Fruit fly (Drosophila melanogaster) whole organism, embryonic: ENCODE results near the gene CG10164.
A peak's percentile ranks its signal among the peaks of the same experiment; 100 is the strongest.

Source experiments
- Atf3 ChIP-seq: fragments of 200-800 bp; sonication (Bioruptor generic); optimal IDR thresholded peaks from 3 replicates; lab custom pipeline; 2016; ENCODE audit warnings: missing biosample characterization, missing genetic modification characterization
- Awh ChIP-seq: fragments of 200-800 bp; sonication (Bioruptor generic); IDR thresholded peaks from 2 replicates; pipeline ENCODE4, ENCODE4 v1.3.6; 2022; ENCODE audit warnings: missing biosample characterization, missing genetic modification characterization
- CG11504 ChIP-seq: fragments of 200-800 bp; sonication (Bioruptor generic); optimal IDR thresholded peaks from 3 replicates; lab custom pipeline; 2019; ENCODE audit warnings: missing biosample characterization, mild to moderate bottlenecking, missing genetic modification characterization, moderate library complexity
- CG12104 ChIP-seq: fragments of 200-800 bp; sonication (Bioruptor generic); optimal IDR thresholded peaks from 3 replicates; lab custom pipeline; 2016; ENCODE audit warnings: missing biosample characterization, missing genetic modification characterization
- CG12299 ChIP-seq: fragments of 200-800 bp; sonication (Bioruptor generic); optimal IDR thresholded peaks from 2 replicates; lab custom pipeline; 2018; ENCODE audit warnings: missing biosample characterization, mild to moderate bottlenecking, missing genetic modification characterization
- CG12769 ChIP-seq: fragments of 200-800 bp; sonication (Bioruptor generic); optimal IDR thresholded peaks from 2 replicates; lab custom pipeline; 2019; ENCODE audit warnings: missing biosample characterization, mild to moderate bottlenecking, missing genetic modification characterization, moderate library complexity
- CG13624 ChIP-seq: fragments of 200-800 bp; sonication (Bioruptor generic); optimal IDR thresholded peaks from 2 replicates; lab custom pipeline; 2016; ENCODE audit warnings: missing biosample characterization, missing genetic modification characterization
- CG15696 ChIP-seq: fragments of 200-800 bp; sonication (Bioruptor generic); optimal IDR thresholded peaks from 2 replicates; lab custom pipeline; 2019; ENCODE audit warnings: missing biosample characterization, mild to moderate bottlenecking, missing genetic modification characterization, moderate library complexity
- CG16863 ChIP-seq: fragments of 200-800 bp; sonication (Bioruptor generic); optimal IDR thresholded peaks from 3 replicates; lab custom pipeline; 2016; ENCODE audit warnings: missing biosample characterization, missing genetic modification characterization
- CG17359 ChIP-seq: fragments of 200-800 bp; sonication (Bioruptor generic); optimal IDR thresholded peaks from 3 replicates; lab custom pipeline; 2018; ENCODE audit warnings: missing biosample characterization, mild to moderate bottlenecking, missing genetic modification characterization, moderate library complexity
- CG18476 ChIP-seq: fragments of 200-800 bp; sonication (Bioruptor generic); optimal IDR thresholded peaks from 2 replicates; lab custom pipeline; 2016; ENCODE audit warnings: missing biosample characterization, mild to moderate bottlenecking, missing genetic modification characterization
- CG2129 ChIP-seq: fragments of 200-800 bp; sonication (Bioruptor generic); IDR thresholded peaks from 2 replicates; pipeline ENCODE4 v1.3.6; 2022; ENCODE audit warnings: missing biosample characterization, missing genetic modification characterization; ENCODE audit not compliant: partially characterized antibody
- CG42726 ChIP-seq: fragments of 200-800 bp; sonication (Bioruptor generic); IDR thresholded peaks from 2 replicates; pipeline ENCODE4 v1.3.6; 2022; ENCODE audit warnings: missing biosample characterization, missing genetic modification characterization; ENCODE audit not compliant: partially characterized antibody
- CG4404 ChIP-seq: fragments of 200-800 bp; sonication (Bioruptor generic); IDR thresholded peaks from 2 replicates; pipeline ENCODE4 v1.3.6; 2022; ENCODE audit warnings: missing biosample characterization, missing genetic modification characterization
- CG4730 ChIP-seq: fragments of 200-800 bp; sonication (Bioruptor generic); IDR thresholded peaks from 2 replicates; pipeline ENCODE4 v1.3.6; 2022; ENCODE audit warnings: missing biosample characterization, missing genetic modification characterization
- CG7271 ChIP-seq: fragments of 200-800 bp; sonication (Bioruptor generic); optimal IDR thresholded peaks from 2 replicates; lab custom pipeline; 2018; ENCODE audit warnings: missing biosample characterization, mild to moderate bottlenecking, missing genetic modification characterization, moderate library complexity
- CG7357 ChIP-seq: fragments of 200-800 bp; sonication (Bioruptor generic); IDR thresholded peaks from 3 replicates; pipeline ENCODE4 v1.3.6; 2022; ENCODE audit warnings: missing biosample characterization, missing genetic modification characterization
- CHES-1-like ChIP-seq: fragments of 200-800 bp; sonication (Bioruptor generic); optimal IDR thresholded peaks from 2 replicates; lab custom pipeline; 2016; ENCODE audit warnings: missing biosample characterization, missing genetic modification characterization
- CoRest ChIP-seq: fragments of 200-800 bp; sonication (Bioruptor generic); optimal IDR thresholded peaks from 3 replicates; lab custom pipeline; 2018; ENCODE audit warnings: missing biosample characterization, mild to moderate bottlenecking, missing genetic modification characterization, moderate library complexity
- ERR ChIP-seq: fragments of 200-800 bp; sonication (Bioruptor generic); optimal IDR thresholded peaks from 2 replicates; lab custom pipeline; 2016; ENCODE audit warnings: missing biosample characterization, missing genetic modification characterization
- Elba2 ChIP-seq: fragments of 200-800 bp; sonication (Bioruptor generic); optimal IDR thresholded peaks from 3 replicates; lab custom pipeline; 2016; ENCODE audit warnings: missing biosample characterization, missing genetic modification characterization
- HmgZ ChIP-seq: fragments of 200-800 bp; sonication (Bioruptor generic); optimal IDR thresholded peaks from 2 replicates; lab custom pipeline; 2018; ENCODE audit warnings: missing biosample characterization, mild to moderate bottlenecking, missing genetic modification characterization
- Hr78 ChIP-seq, 2 experiments: fragments of 200-800 bp in 1 of 2; fragments of >200 bp in 1 of 2; sonication (Bioruptor generic) in 1 of 2; optimal IDR thresholded peaks; 2 replicates each; lab custom pipeline; 2017 to 2019; ENCODE audit warnings: missing biosample characterization in 2 of 2, missing genetic modification characterization in 2 of 2, mild to moderate bottlenecking in 1 of 2, moderate library complexity in 1 of 2
- Jarid2 ChIP-seq: fragments of 200-800 bp; sonication (Bioruptor generic); optimal IDR thresholded peaks from 3 replicates; lab custom pipeline; 2017; ENCODE audit warnings: mild to moderate bottlenecking, missing biosample characterization, missing genetic modification reagents, missing genetic modification characterization
- Kr ChIP-seq: fragments of 200-800 bp; sonication (Bioruptor generic); optimal IDR thresholded peaks from 2 replicates; lab custom pipeline; 2017; ENCODE audit warnings: missing biosample characterization, mild to moderate bottlenecking, missing genetic modification characterization
- Lpt ChIP-seq: fragments of >200 bp; optimal IDR thresholded peaks from 2 replicates; lab custom pipeline; 2018; ENCODE audit warnings: missing biosample characterization, missing genetic modification characterization
- Nf-YC ChIP-seq: fragments of 200-800 bp; optimal IDR thresholded peaks from 3 replicates; lab custom pipeline; 2019; ENCODE audit warnings: missing biosample characterization, mild to moderate bottlenecking, missing genetic modification characterization, moderate library complexity
- Opbp ChIP-seq: fragments of 200-800 bp; sonication (Bioruptor generic); IDR thresholded peaks from 3 replicates; pipeline ENCODE4 v1.3.6; 2022; ENCODE audit warnings: missing biosample characterization, missing genetic modification characterization; ENCODE audit not compliant: partially characterized antibody
- Pdp1 ChIP-seq, 2 experiments: fragments of 200-800 bp; sonication (Bioruptor generic); optimal IDR thresholded peaks; 3 replicates each; lab custom pipeline; 2016; ENCODE audit warnings: missing biosample characterization in 2 of 2, missing genetic modification characterization in 2 of 2, mild to moderate bottlenecking in 1 of 2, moderate library complexity in 1 of 2
- Ravus ChIP-seq: fragments of 200-800 bp; sonication (Bioruptor generic); IDR thresholded peaks from 2 replicates; pipeline ENCODE4 v1.3.6; 2022; ENCODE audit warnings: missing biosample characterization, missing genetic modification characterization
- Sry-δ ChIP-seq: fragments of 200-800 bp; sonication (Bioruptor generic); optimal IDR thresholded peaks from 2 replicates; lab custom pipeline; 2016; ENCODE audit warnings: missing biosample characterization, missing genetic modification characterization
- ara ChIP-seq: fragments of 200-800 bp; sonication (Bioruptor generic); IDR thresholded peaks from 2 replicates; pipeline ENCODE4 v1.3.6; 2022; ENCODE audit warnings: missing biosample characterization, missing genetic modification characterization
- az2 ChIP-seq: fragments of 200-800 bp; sonication (Bioruptor generic); optimal IDR thresholded peaks from 3 replicates; lab custom pipeline; 2016; ENCODE audit warnings: missing biosample characterization, missing genetic modification characterization
- bab2 ChIP-seq: fragments of 200-800 bp; sonication (Bioruptor generic); optimal IDR thresholded peaks from 2 replicates; lab custom pipeline; 2016; ENCODE audit warnings: missing biosample characterization, missing genetic modification characterization
- bigmax ChIP-seq: fragments of 200-800 bp; sonication (Bioruptor generic); optimal IDR thresholded peaks from 2 replicates; lab custom pipeline; 2018; ENCODE audit warnings: missing biosample characterization, mild to moderate bottlenecking, missing genetic modification characterization
- cad ChIP-seq: fragments of >200 bp; optimal IDR thresholded peaks from 2 replicates; lab custom pipeline; 2017; ENCODE audit warnings: missing biosample characterization, missing genetic modification characterization
- esg ChIP-seq: fragments of 200-800 bp; sonication (Bioruptor generic); conservative IDR thresholded peaks from 2 replicates; pipeline ENCODE4 v1.3.6; 2022; ENCODE audit warnings: missing biosample characterization, missing genetic modification characterization
- exex ChIP-seq: fragments of 200-800 bp; sonication (Bioruptor generic); optimal IDR thresholded peaks from 4 replicates; lab custom pipeline; 2018; ENCODE audit warnings: missing biosample characterization, mild to moderate bottlenecking, missing genetic modification characterization, moderate library complexity
- grn ChIP-seq: fragments of 200-800 bp; sonication (Bioruptor generic); optimal IDR thresholded peaks from 3 replicates; lab custom pipeline; 2017; ENCODE audit warnings: missing biosample characterization, missing genetic modification characterization
- hth ChIP-seq: fragments of >200 bp; optimal IDR thresholded peaks from 2 replicates; lab custom pipeline; 2017; ENCODE audit warnings: inconsistent platforms
- jumu ChIP-seq: fragments of 200-800 bp; sonication (Bioruptor generic); optimal IDR thresholded peaks from 3 replicates; lab custom pipeline; 2016; ENCODE audit warnings: missing biosample characterization, missing genetic modification characterization
- kah ChIP-seq: fragments of 200-800 bp; sonication (Bioruptor generic); optimal IDR thresholded peaks from 2 replicates; lab custom pipeline; 2018; ENCODE audit warnings: missing biosample characterization, mild to moderate bottlenecking, missing genetic modification characterization
- nmo ChIP-seq: fragments of 200-800 bp; sonication (Bioruptor generic); optimal IDR thresholded peaks from 2 replicates; lab custom pipeline; 2018; ENCODE audit warnings: missing biosample characterization, mild to moderate bottlenecking, missing genetic modification characterization, moderate library complexity
- pan ChIP-seq, 4 experiments: fragments of >200 bp in 3 of 4; fragments of 200-800 bp in 1 of 4; sonication (Bioruptor generic) in 1 of 4; optimal IDR thresholded peaks in 3 of 4; IDR thresholded peaks in 1 of 4; 2 replicates each; pipeline versions ENCODE4 v1.3.6 to Lab custom; 2017 to 2022; ENCODE audit warnings: missing biosample characterization in 2 of 4, missing genetic modification characterization in 2 of 4, mixed read lengths in 1 of 4
- salm ChIP-seq: fragments of 200-800 bp; sonication (Bioruptor generic); optimal IDR thresholded peaks from 2 replicates; lab custom pipeline; 2018; ENCODE audit warnings: missing biosample characterization, mild to moderate bottlenecking, missing genetic modification characterization
- slbo ChIP-seq: fragments of 200-800 bp; sonication (Bioruptor generic); IDR thresholded peaks from 2 replicates; pipeline ENCODE4 v1.3.6; 2022; ENCODE audit warnings: missing biosample characterization, missing genetic modification characterization
- slp2 ChIP-seq: fragments of 200-800 bp; sonication (Bioruptor generic); optimal IDR thresholded peaks from 2 replicates; lab custom pipeline; 2016; ENCODE audit warnings: missing biosample characterization, missing genetic modification characterization
- tgo ChIP-seq: fragments of 200-800 bp; sonication (Bioruptor generic); IDR thresholded peaks from 3 replicates; pipeline ENCODE4 v1.3.6; 2022; ENCODE audit warnings: missing biosample characterization, missing genetic modification characterization
- trem ChIP-seq: fragments of 200-800 bp; optimal IDR thresholded peaks from 3 replicates; lab custom pipeline; 2019; ENCODE audit warnings: missing biosample characterization, mild to moderate bottlenecking, missing genetic modification characterization, moderate library complexity
- vfl ChIP-seq: fragments of 200-800 bp; sonication (Bioruptor generic); optimal IDR thresholded peaks from 2 replicates; lab custom pipeline; 2016; ENCODE audit warnings: missing biosample characterization, missing genetic modification characterization
- vvl ChIP-seq: fragments of 200-800 bp; sonication (Bioruptor generic); IDR thresholded peaks from 2 replicates; pipeline ENCODE4 v1.3.6; 2022; ENCODE audit warnings: missing biosample characterization, missing genetic modification characterization

Gene CG10164

DNA sequence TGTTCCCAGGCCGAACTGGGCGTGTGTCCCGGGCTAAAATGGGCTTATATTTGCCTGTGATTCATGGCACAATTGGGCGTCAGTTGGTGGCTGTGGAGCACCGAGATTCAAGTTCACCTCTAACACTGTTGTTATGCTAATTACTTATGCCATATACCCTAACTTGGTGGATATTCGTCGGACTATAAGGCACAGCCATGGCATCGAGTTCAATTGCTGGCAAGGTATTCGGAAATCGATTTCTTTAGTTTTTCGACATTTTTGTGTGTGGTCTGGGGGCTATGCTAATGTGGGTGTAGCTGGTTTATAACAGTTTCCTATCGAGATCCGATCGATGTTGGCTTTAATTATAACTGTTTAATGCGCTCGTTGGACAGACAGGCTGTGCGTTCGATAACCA lies 30.7 kb downstream of the CG10164 start (continued):
- no peak for TF ChIP-seq CG42726 (GFP tag; lab: Robert Waterston, UW)
- TF ChIP-seq pan (optimal IDR thresholded peaks at IDR 0.05; lab: Kevin White, UChicago), result no peak
- peak in 1 of 2 experiments; percentile 22 for TF ChIP-seq pan (GFP tag; optimal IDR thresholded peaks at IDR 0.05 in 1 of 2, IDR thresholded peaks at IDR 0.05 in 1 of 2)
- no peak for TF ChIP-seq CG13624 (GFP tag; lab: Kevin White, UChicago)
- no peak for TF ChIP-seq CG15696 (tag; lab: Kevin White, UChicago)
- no peak for TF ChIP-seq Atf3
- TF ChIP-seq cad (GFP tag; lab: Kevin White, UChicago), result no peak
- TF ChIP-seq CG16863, result no peak
- TF ChIP-seq Elba2, result no peak
- TF ChIP-seq Jarid2 (GFP tag; lab: Kevin White, UChicago), result no peak
- TF ChIP-seq CG18476, result no peak
- TF ChIP-seq CG7357 (GFP tag; lab: Robert Waterston, UW), result no peak
- TF ChIP-seq slp2, result no peak
- no peak for TF ChIP-seq CG17359 (tag; lab: Kevin White, UChicago)
- no peak for TF ChIP-seq Lpt (GFP tag; lab: Kevin White, UChicago)
- no peak; the same call in 2 of the 3 replicates for TF ChIP-seq tgo (GFP tag; lab: Robert Waterston, UW)
- no peak for TF ChIP-seq kah (GFP tag; lab: Kevin White, UChicago)
- no peak for TF ChIP-seq CG7271
- TF ChIP-seq CG2129 (GFP tag; lab: Robert Waterston, UW), result no peak
- TF ChIP-seq jumu, result no peak
- peak; percentile 92 for TF ChIP-seq vvl (GFP tag; lab: Robert Waterston, UW)
- no peak for TF ChIP-seq exex (tag; lab: Kevin White, UChicago)
- no peak for TF ChIP-seq nmo (GFP tag; lab: Kevin White, UChicago)
- TF ChIP-seq Opbp (GFP tag; lab: Robert Waterston, UW), result no peak
- TF ChIP-seq CG4730, result no peak
- TF ChIP-seq bigmax, result no peak
- no peak for TF ChIP-seq ERR (GFP tag; lab: Kevin White, UChicago)
- no peak for TF ChIP-seq ara (GFP tag; lab: Robert Waterston, UW)
- no peak for TF ChIP-seq CG12104 (GFP tag; lab: Kevin White, UChicago)
- no peak for TF ChIP-seq Ravus (GFP tag; lab: Robert Waterston, UW)
- no peak for TF ChIP-seq vfl
- TF ChIP-seq Sry-δ (GFP tag; lab: Kevin White, UChicago), result no peak
- TF ChIP-seq grn (GFP tag; lab: Kevin White, UChicago), result peak; percentile 50
- TF ChIP-seq CG12769, result peak; percentile 75
- no peak for TF ChIP-seq trem
- TF ChIP-seq CHES-1-like (GFP tag; lab: Kevin White, UChicago), result no peak
- TF ChIP-seq Awh (GFP tag; lab: Robert Waterston, UW), result no peak
- TF ChIP-seq CG4404, result no peak
- peak in 1 of 2 experiments; percentile 21 for TF ChIP-seq Hr78 (GFP tag; optimal IDR thresholded peaks at IDR 0.05; lab: Kevin White, UChicago)
- no peak for TF ChIP-seq Kr (GFP tag; lab: Kevin White, UChicago)
- TF ChIP-seq CG11504 (tag; lab: Kevin White, UChicago), result peak; percentile 28
- TF ChIP-seq bab2 (GFP tag; lab: Kevin White, UChicago), result no peak
- no peak for TF ChIP-seq salm (tag; lab: Kevin White, UChicago)
- TF ChIP-seq Nf-YC, result no peak
- no peak for TF ChIP-seq az2 (GFP tag; lab: Kevin White, UChicago)
- no peak for TF ChIP-seq hth (lab: Kevin White, UChicago)
- no peak; the same call in 1 of the 2 replicates for TF ChIP-seq esg
- no peak for TF ChIP-seq CG12299 (tag; lab: Kevin White, UChicago)
- no peak for TF ChIP-seq slbo (GFP tag; lab: Robert Waterston, UW)
- TF ChIP-seq CoRest (tag; lab: Kevin White, UChicago), result no peak
- TF ChIP-seq Pdp1 (GFP tag; optimal IDR thresholded peaks at IDR 0.05; lab: Kevin White, UChicago), result peak in 1 of 2 experiments; percentile 9
- no peak for TF ChIP-seq HmgZ (tag; lab: Kevin White, UChicago)
